Fruit fly (Drosophila melanogaster) whole organism, prepupa: ENCODE data around the gene CG31680.

Experiments used
- CG10669 ChIP-seq: fragments of 200-800 bp; sonication (Bioruptor generic); optimal IDR thresholded peaks from 3 replicates; lab custom pipeline; 2018; ENCODE audit warnings: missing biosample characterization, mild to moderate bottlenecking, missing genetic modification characterization, moderate library complexity
- CG11294 ChIP-seq: fragments of 200-800 bp; sonication (Bioruptor generic); IDR thresholded peaks from 2 replicates; pipeline ENCODE4 v1.3.6; 2022; ENCODE audit warnings: missing biosample characterization, missing genetic modification characterization
- CG11762 ChIP-seq: fragments of 200-800 bp; sonication (Bioruptor generic); optimal IDR thresholded peaks from 3 replicates; lab custom pipeline; 2016; ENCODE audit warnings: missing biosample characterization, missing genetic modification characterization; ENCODE audit not compliant: insufficient read depth
- CG11902 ChIP-seq: fragments of 200-800 bp; sonication (Bioruptor generic); optimal IDR thresholded peaks from 3 replicates; lab custom pipeline; 2016; ENCODE audit warnings: missing biosample characterization, missing genetic modification characterization
- CG15336 ChIP-seq: fragments of 200-800 bp; sonication (Bioruptor generic); IDR thresholded peaks from 2 replicates; pipeline ENCODE4 v1.3.6; 2022; ENCODE audit warnings: missing biosample characterization, missing genetic modification characterization
- CG1621 ChIP-seq: fragments of 200-800 bp; sonication (Bioruptor generic); optimal IDR thresholded peaks from 3 replicates; lab custom pipeline; 2018; ENCODE audit warnings: missing biosample characterization, mild to moderate bottlenecking, missing genetic modification characterization
- CG16779 ChIP-seq: fragments of 200-800 bp; sonication (Bioruptor generic); optimal IDR thresholded peaks from 3 replicates; lab custom pipeline; 2017; ENCODE audit warnings: missing biosample characterization, mild to moderate bottlenecking, missing genetic modification characterization
- CG3032 ChIP-seq: fragments of 200-800 bp; optimal IDR thresholded peaks from 2 replicates; lab custom pipeline; 2019; ENCODE audit warnings: missing biosample characterization, mild to moderate bottlenecking, missing genetic modification characterization, moderate library complexity
- CG32006 ChIP-seq: fragments of 200-800 bp; sonication (Bioruptor generic); optimal IDR thresholded peaks from 3 replicates; lab custom pipeline; 2017; ENCODE audit warnings: missing biosample characterization, mild to moderate bottlenecking, missing genetic modification characterization
- CG34406 ChIP-seq: fragments of 200-800 bp; sonication (Bioruptor generic); optimal IDR thresholded peaks from 3 replicates; lab custom pipeline; 2016; ENCODE audit warnings: missing biosample characterization, missing genetic modification characterization
- CG3919 ChIP-seq: fragments of 200-800 bp; sonication (Bioruptor generic); optimal IDR thresholded peaks from 3 replicates; lab custom pipeline; 2016; ENCODE audit warnings: missing biosample characterization, missing genetic modification characterization
- CG4318 ChIP-seq: fragments of 200-800 bp; sonication (Bioruptor generic); optimal IDR thresholded peaks from 3 replicates; lab custom pipeline; 2017; ENCODE audit warnings: missing biosample characterization, mild to moderate bottlenecking, missing genetic modification characterization
- CG6163 ChIP-seq: fragments of 200-800 bp; sonication (Bioruptor generic); IDR thresholded peaks from 3 replicates; pipeline ENCODE4 v1.3.6; 2022; ENCODE audit warnings: missing biosample characterization, missing genetic modification characterization
- CG6792 ChIP-seq: fragments of 200-800 bp; sonication (Bioruptor generic); optimal IDR thresholded peaks from 3 replicates; lab custom pipeline; 2016; ENCODE audit warnings: missing biosample characterization, missing genetic modification characterization
- CG6808 ChIP-seq: fragments of 200-800 bp; sonication (Bioruptor generic); optimal IDR thresholded peaks from 3 replicates; lab custom pipeline; 2017; ENCODE audit warnings: missing biosample characterization, missing genetic modification characterization, mild to moderate bottlenecking, moderate library complexity, missing genetic modification reagents
- CG6854 ChIP-seq: fragments of 200-800 bp; sonication (Bioruptor generic); optimal IDR thresholded peaks from 2 replicates; lab custom pipeline; 2017; ENCODE audit warnings: missing biosample characterization, mild to moderate bottlenecking, missing genetic modification characterization
- CG7368 ChIP-seq: fragments of 200-800 bp; sonication (Bioruptor generic); optimal IDR thresholded peaks from 3 replicates; lab custom pipeline; 2016; ENCODE audit warnings: missing biosample characterization, missing genetic modification characterization
- CG8119 ChIP-seq: fragments of 200-800 bp; sonication (Bioruptor generic); IDR thresholded peaks from 3 replicates; pipeline ENCODE4 v1.3.6; 2022; ENCODE audit warnings: missing biosample characterization, missing genetic modification characterization
- CG8319 ChIP-seq: fragments of 200-800 bp; sonication (Bioruptor generic); optimal IDR thresholded peaks from 3 replicates; lab custom pipeline; 2016; ENCODE audit warnings: missing biosample characterization, missing genetic modification characterization
- CG8632 ChIP-seq: fragments of 200-800 bp; sonication (Bioruptor generic); optimal IDR thresholded peaks from 3 replicates; lab custom pipeline; 2016; ENCODE audit warnings: missing biosample characterization, missing genetic modification characterization
- CG9139 ChIP-seq: fragments of 200-800 bp; sonication (Bioruptor generic); optimal IDR thresholded peaks from 3 replicates; lab custom pipeline; 2017; ENCODE audit warnings: missing biosample characterization, mild to moderate bottlenecking, missing genetic modification characterization
- Eip75B ChIP-seq: fragments of 200-800 bp; sonication (Bioruptor generic); optimal IDR thresholded peaks from 3 replicates; lab custom pipeline; 2016; ENCODE audit warnings: missing biosample characterization, missing genetic modification characterization
- Eip93F ChIP-seq: fragments of 200-800 bp; sonication (Bioruptor generic); optimal IDR thresholded peaks from 2 replicates; lab custom pipeline; 2016; ENCODE audit warnings: missing biosample characterization, mild to moderate bottlenecking, missing genetic modification characterization
- Ets21C ChIP-seq: fragments of 200-800 bp; sonication (Bioruptor generic); optimal IDR thresholded peaks from 3 replicates; lab custom pipeline; 2016; ENCODE audit warnings: missing biosample characterization, missing genetic modification characterization
- Ets96B ChIP-seq: fragments of 200-800 bp; optimal IDR thresholded peaks from 2 replicates; lab custom pipeline; 2019; ENCODE audit warnings: missing biosample characterization, mild to moderate bottlenecking, missing genetic modification characterization, moderate library complexity
- Hr38 ChIP-seq: sonication (Bioruptor generic); optimal IDR thresholded peaks from 2 replicates; lab custom pipeline; 2016; ENCODE audit warnings: missing biosample characterization, missing genetic modification characterization
- Hr39 ChIP-seq: fragments of 200-800 bp; sonication (Bioruptor generic); optimal IDR thresholded peaks from 2 replicates; lab custom pipeline; 2016; ENCODE audit warnings: missing biosample characterization, missing genetic modification characterization
- Hr4 ChIP-seq: fragments of 200-800 bp; sonication (Bioruptor generic); optimal IDR thresholded peaks from 3 replicates; lab custom pipeline; 2016; ENCODE audit warnings: missing biosample characterization, missing genetic modification characterization
- Lpt ChIP-seq: fragments of 200-800 bp; sonication (Bioruptor generic); optimal IDR thresholded peaks from 3 replicates; lab custom pipeline; 2016; ENCODE audit warnings: missing biosample characterization, missing genetic modification characterization
- Met ChIP-seq: fragments of 200-800 bp; sonication (Bioruptor generic); optimal IDR thresholded peaks from 3 replicates; lab custom pipeline; 2016; ENCODE audit warnings: missing biosample characterization, missing genetic modification characterization
- OdsH ChIP-seq: fragments of 200-800 bp; sonication (Bioruptor generic); optimal IDR thresholded peaks from 3 replicates; lab custom pipeline; 2016; ENCODE audit warnings: missing biosample characterization, missing genetic modification characterization
- Smox ChIP-seq: fragments of 200-800 bp; sonication (Bioruptor generic); optimal IDR thresholded peaks from 3 replicates; lab custom pipeline; 2016; ENCODE audit warnings: missing biosample characterization, missing genetic modification characterization
- Sox102F ChIP-seq: fragments of 200-800 bp; sonication (Bioruptor generic); optimal IDR thresholded peaks from 2 replicates; lab custom pipeline; 2016; ENCODE audit warnings: missing biosample characterization, mild to moderate bottlenecking, missing genetic modification characterization
- Sox15 ChIP-seq: fragments of 200-800 bp; sonication (Bioruptor generic); optimal IDR thresholded peaks from 3 replicates; lab custom pipeline; 2016; ENCODE audit warnings: missing biosample characterization, missing genetic modification characterization
- achi ChIP-seq: fragments of 200-800 bp; sonication (Bioruptor generic); optimal IDR thresholded peaks from 3 replicates; lab custom pipeline; 2016; ENCODE audit warnings: missing biosample characterization, missing genetic modification characterization
- acj6 ChIP-seq: fragments of 200-800 bp; sonication (Bioruptor generic); optimal IDR thresholded peaks from 3 replicates; lab custom pipeline; 2016; ENCODE audit warnings: missing biosample characterization, missing genetic modification characterization
- cyc ChIP-seq: fragments of 200-800 bp; sonication (Bioruptor generic); optimal IDR thresholded peaks from 3 replicates; lab custom pipeline; 2016; ENCODE audit warnings: missing biosample characterization, missing genetic modification characterization
- dac ChIP-seq: fragments of 200-800 bp; sonication (Bioruptor generic); optimal IDR thresholded peaks from 2 replicates; lab custom pipeline; 2017; ENCODE audit warnings: missing biosample characterization, mild to moderate bottlenecking, missing genetic modification characterization
- eg ChIP-seq: fragments of 200-800 bp; sonication (Bioruptor generic); IDR thresholded peaks from 3 replicates; pipeline ENCODE4 v1.3.6; 2022; ENCODE audit warnings: missing biosample characterization, missing genetic modification characterization
- esn ChIP-seq: fragments of 200-800 bp; sonication (Bioruptor generic); optimal IDR thresholded peaks from 2 replicates; lab custom pipeline; 2016; ENCODE audit warnings: missing biosample characterization, mild to moderate bottlenecking, missing genetic modification characterization, moderate library complexity
- fd59A ChIP-seq: fragments of 200-800 bp; sonication (Bioruptor generic); optimal IDR thresholded peaks from 2 replicates; lab custom pipeline; 2017; ENCODE audit warnings: missing biosample characterization, mild to moderate bottlenecking, missing genetic modification characterization, missing genetic modification reagents
- lz ChIP-seq: fragments of 200-800 bp; sonication (Bioruptor generic); optimal IDR thresholded peaks from 3 replicates; lab custom pipeline; 2016; ENCODE audit warnings: missing biosample characterization, missing genetic modification characterization
- net ChIP-seq: fragments of 200-800 bp; sonication (Bioruptor generic); optimal IDR thresholded peaks from 3 replicates; lab custom pipeline; 2016; ENCODE audit warnings: missing biosample characterization, missing genetic modification characterization
- pdm3 ChIP-seq: fragments of 200-800 bp; sonication (Bioruptor generic); optimal IDR thresholded peaks from 3 replicates; lab custom pipeline; 2016; ENCODE audit warnings: missing biosample characterization, missing genetic modification characterization
- spab ChIP-seq: fragments of 200-800 bp; sonication (Bioruptor generic); optimal IDR thresholded peaks from 2 replicates; lab custom pipeline; 2017; ENCODE audit warnings: missing biosample characterization, mild to moderate bottlenecking, missing genetic modification characterization, missing genetic modification reagents
- ss ChIP-seq, 2 experiments: fragments of 200-800 bp; sonication (Bioruptor generic); optimal IDR thresholded peaks; 2 replicates in 1 of 2; 3 replicates in 1 of 2; lab custom pipeline; 2017 to 2018; ENCODE audit warnings: mild to moderate bottlenecking in 2 of 2, missing biosample characterization in 2 of 2, missing genetic modification characterization in 2 of 2, moderate library complexity in 1 of 2
- svp ChIP-seq: fragments of 200-800 bp; sonication (Bioruptor generic); peaks from one replicate; lab custom pipeline; 2016; ENCODE audit warnings: missing biosample characterization, missing genetic modification characterization
- vri ChIP-seq: fragments of 200-800 bp; sonication (Bioruptor generic); optimal IDR thresholded peaks from 3 replicates; lab custom pipeline; 2016; ENCODE audit warnings: missing biosample characterization, mild to moderate bottlenecking, missing genetic modification characterization

The CG31680 gene

dm6 chr2L:20648612-20649011, 8.7 kb downstream of the CG31680 start, which contains the start of gene CG18810:
Gene CG18810 (plus strand): TSS chr2L:20648912.
- TF ChIP-seq CG32006 (GFP tag; lab: Kevin White, UChicago) (no peak), CG9139 (GFP tag; lab: Kevin White, UChicago) (no peak), CG4318 (GFP tag; lab: Kevin White, UChicago) (no peak), Ets21C (GFP tag; lab: Kevin White, UChicago) (no peak), CG6808 (no peak), CG16779 (tag; lab: Kevin White, UChicago) (no peak), CG11902 (no peak), CG3032 (tag; lab: Kevin White, UChicago) (no peak), CG1621 (tag; lab: Kevin White, UChicago) (no peak), Sox102F (no peak), acj6 (GFP tag; lab: Kevin White, UChicago) (no peak), OdsH (GFP tag; lab: Kevin White, UChicago) (no peak), fd59A (GFP tag; lab: Kevin White, UChicago) (no peak), vri (no peak), Hr4 (no peak), CG8319 (no peak), CG34406 (no peak), eg (GFP tag; lab: Robert Waterston, UW) (no peak), Hr39 (GFP tag; lab: Kevin White, UChicago) (no peak), Lpt (GFP tag; lab: Kevin White, UChicago) (no peak)

dm6 chr2L:20649891-20650290, 10.0 kb downstream of the CG31680 start, which contains the start of gene CG2611:
Gene CG2611 (plus strand): TSS chr2L:20650189.
- TF ChIP-seq ss (GFP tag; optimal IDR thresholded peaks at IDR 0.05; lab: Kevin White, UChicago) (no peak), CG7368 (no peak), Met (no peak), achi (GFP tag; lab: Kevin White, UChicago) (peak; percentile 48), Smox (GFP tag; lab: Kevin White, UChicago) (no peak), Ets96B (peak; percentile 35), eg (GFP tag; lab: Robert Waterston, UW) (0 out of 3 replicates have a peak, but pooled peaks have one; percentile 30), Ets21C (GFP tag; lab: Kevin White, UChicago) (no peak), CG16779 (tag; lab: Kevin White, UChicago) (no peak), svp (GFP tag; lab: Kevin White, UChicago) (peak; percentile 61), CG11762 (no peak), CG10669 (GFP tag; lab: Kevin White, UChicago) (no peak), CG6808 (no peak), OdsH (GFP tag; lab: Kevin White, UChicago) (no peak), Eip75B (GFP tag; lab: Kevin White, UChicago) (no peak), CG15336 (GFP tag; lab: Robert Waterston, UW) (peak; percentile 35; the same call in 1 of the 2 replicates), spab (GFP tag; lab: Kevin White, UChicago) (no peak), CG8119 (GFP tag; lab: Robert Waterston, UW) (no peak), CG32006 (GFP tag; lab: Kevin White, UChicago) (no peak), CG8319 (no peak), acj6 (GFP tag; lab: Kevin White, UChicago) (peak; percentile 53), Eip93F (no peak), cyc (GFP tag; lab: Kevin White, UChicago) (peak; percentile 51), CG6792 (no peak), Hr38 (GFP tag; lab: Kevin White, UChicago) (no peak), CG9139 (GFP tag; lab: Kevin White, UChicago) (no peak), net (no peak), CG3032 (tag; lab: Kevin White, UChicago) (peak; percentile 41), vri (no peak), Hr4 (no peak), CG34406 (no peak), Sox102F (no peak), esn (peak; percentile 66), dac (GFP tag; lab: Kevin White, UChicago) (no peak), CG11294 (GFP tag; lab: Robert Waterston, UW) (no peak), CG6854 (GFP tag; lab: Kevin White, UChicago) (no peak), Sox15 (no peak), Lpt (GFP tag; lab: Kevin White, UChicago) (no peak), CG1621 (tag; lab: Kevin White, UChicago) (no peak), lz (GFP tag; lab: Kevin White, UChicago) (peak; percentile 60), CG8632 (GFP tag; lab: Kevin White, UChicago) (no peak), pdm3 (GFP tag; lab: Kevin White, UChicago) (no peak), fd59A (GFP tag; lab: Kevin White, UChicago) (no peak), CG6163 (GFP tag; lab: Robert Waterston, UW) (peak; percentile 59; the same call in 2 of the 3 replicates), CG3919 (GFP tag; lab: Kevin White, UChicago) (no peak)
